Fruit fly (Drosophila melanogaster) whole organism, prepupa: ENCODE data around the gene CG3032.

Experiments
- Blimp-1 ChIP-seq: fragments of 200-800 bp; sonication (Bioruptor generic); optimal IDR thresholded peaks from 3 replicates; lab custom pipeline; 2017; ENCODE audit warnings: missing biosample characterization, missing genetic modification characterization, mild to moderate bottlenecking, moderate library complexity, missing genetic modification reagents
- CG10669 ChIP-seq: fragments of 200-800 bp; sonication (Bioruptor generic); optimal IDR thresholded peaks from 3 replicates; lab custom pipeline; 2018; ENCODE audit warnings: missing biosample characterization, mild to moderate bottlenecking, missing genetic modification characterization, moderate library complexity
- CG11294 ChIP-seq: fragments of 200-800 bp; sonication (Bioruptor generic); IDR thresholded peaks from 2 replicates; pipeline ENCODE4 v1.3.6; 2022; ENCODE audit warnings: missing biosample characterization, missing genetic modification characterization
- CG11762 ChIP-seq: fragments of 200-800 bp; sonication (Bioruptor generic); optimal IDR thresholded peaks from 3 replicates; lab custom pipeline; 2016; ENCODE audit warnings: missing biosample characterization, missing genetic modification characterization; ENCODE audit not compliant: insufficient read depth
- CG15336 ChIP-seq: fragments of 200-800 bp; sonication (Bioruptor generic); IDR thresholded peaks from 2 replicates; pipeline ENCODE4 v1.3.6; 2022; ENCODE audit warnings: missing biosample characterization, missing genetic modification characterization
- CG16779 ChIP-seq: fragments of 200-800 bp; sonication (Bioruptor generic); optimal IDR thresholded peaks from 3 replicates; lab custom pipeline; 2017; ENCODE audit warnings: missing biosample characterization, mild to moderate bottlenecking, missing genetic modification characterization
- CG31627 ChIP-seq: fragments of 200-800 bp; sonication (Bioruptor generic); optimal IDR thresholded peaks from 3 replicates; lab custom pipeline; 2016; ENCODE audit warnings: missing biosample characterization, missing genetic modification characterization
- CG34406 ChIP-seq: fragments of 200-800 bp; sonication (Bioruptor generic); optimal IDR thresholded peaks from 3 replicates; lab custom pipeline; 2016; ENCODE audit warnings: missing biosample characterization, missing genetic modification characterization
- CG3919 ChIP-seq: fragments of 200-800 bp; sonication (Bioruptor generic); optimal IDR thresholded peaks from 3 replicates; lab custom pipeline; 2016; ENCODE audit warnings: missing biosample characterization, missing genetic modification characterization
- CG4318 ChIP-seq: fragments of 200-800 bp; sonication (Bioruptor generic); optimal IDR thresholded peaks from 3 replicates; lab custom pipeline; 2017; ENCODE audit warnings: missing biosample characterization, mild to moderate bottlenecking, missing genetic modification characterization
- CG6854 ChIP-seq: fragments of 200-800 bp; sonication (Bioruptor generic); optimal IDR thresholded peaks from 2 replicates; lab custom pipeline; 2017; ENCODE audit warnings: missing biosample characterization, mild to moderate bottlenecking, missing genetic modification characterization
- CG7368 ChIP-seq: fragments of 200-800 bp; sonication (Bioruptor generic); optimal IDR thresholded peaks from 3 replicates; lab custom pipeline; 2016; ENCODE audit warnings: missing biosample characterization, missing genetic modification characterization
- CG8119 ChIP-seq: fragments of 200-800 bp; sonication (Bioruptor generic); IDR thresholded peaks from 3 replicates; pipeline ENCODE4 v1.3.6; 2022; ENCODE audit warnings: missing biosample characterization, missing genetic modification characterization
- CG8319 ChIP-seq: fragments of 200-800 bp; sonication (Bioruptor generic); optimal IDR thresholded peaks from 3 replicates; lab custom pipeline; 2016; ENCODE audit warnings: missing biosample characterization, missing genetic modification characterization
- CG8632 ChIP-seq: fragments of 200-800 bp; sonication (Bioruptor generic); optimal IDR thresholded peaks from 3 replicates; lab custom pipeline; 2016; ENCODE audit warnings: missing biosample characterization, missing genetic modification characterization
- CG9139 ChIP-seq: fragments of 200-800 bp; sonication (Bioruptor generic); optimal IDR thresholded peaks from 3 replicates; lab custom pipeline; 2017; ENCODE audit warnings: missing biosample characterization, mild to moderate bottlenecking, missing genetic modification characterization
- Eip75B ChIP-seq: fragments of 200-800 bp; sonication (Bioruptor generic); optimal IDR thresholded peaks from 3 replicates; lab custom pipeline; 2016; ENCODE audit warnings: missing biosample characterization, missing genetic modification characterization
- Eip78C ChIP-seq: fragments of 200-800 bp; sonication (Bioruptor generic); peaks from one replicate; lab custom pipeline; 2016; ENCODE audit warnings: missing biosample characterization, missing genetic modification characterization
- Eip93F ChIP-seq: fragments of 200-800 bp; sonication (Bioruptor generic); optimal IDR thresholded peaks from 2 replicates; lab custom pipeline; 2016; ENCODE audit warnings: missing biosample characterization, mild to moderate bottlenecking, missing genetic modification characterization
- Ets21C ChIP-seq: fragments of 200-800 bp; sonication (Bioruptor generic); optimal IDR thresholded peaks from 3 replicates; lab custom pipeline; 2016; ENCODE audit warnings: missing biosample characterization, missing genetic modification characterization
- Ets96B ChIP-seq: fragments of 200-800 bp; optimal IDR thresholded peaks from 2 replicates; lab custom pipeline; 2019; ENCODE audit warnings: missing biosample characterization, mild to moderate bottlenecking, missing genetic modification characterization, moderate library complexity
- Hr38 ChIP-seq: sonication (Bioruptor generic); optimal IDR thresholded peaks from 2 replicates; lab custom pipeline; 2016; ENCODE audit warnings: missing biosample characterization, missing genetic modification characterization
- Hr39 ChIP-seq: fragments of 200-800 bp; sonication (Bioruptor generic); optimal IDR thresholded peaks from 2 replicates; lab custom pipeline; 2016; ENCODE audit warnings: missing biosample characterization, missing genetic modification characterization
- Lpt ChIP-seq: fragments of 200-800 bp; sonication (Bioruptor generic); optimal IDR thresholded peaks from 3 replicates; lab custom pipeline; 2016; ENCODE audit warnings: missing biosample characterization, missing genetic modification characterization
- Met ChIP-seq: fragments of 200-800 bp; sonication (Bioruptor generic); optimal IDR thresholded peaks from 3 replicates; lab custom pipeline; 2016; ENCODE audit warnings: missing biosample characterization, missing genetic modification characterization
- OdsH ChIP-seq: fragments of 200-800 bp; sonication (Bioruptor generic); optimal IDR thresholded peaks from 3 replicates; lab custom pipeline; 2016; ENCODE audit warnings: missing biosample characterization, missing genetic modification characterization
- Sox15 ChIP-seq: fragments of 200-800 bp; sonication (Bioruptor generic); optimal IDR thresholded peaks from 3 replicates; lab custom pipeline; 2016; ENCODE audit warnings: missing biosample characterization, missing genetic modification characterization
- achi ChIP-seq: fragments of 200-800 bp; sonication (Bioruptor generic); optimal IDR thresholded peaks from 3 replicates; lab custom pipeline; 2016; ENCODE audit warnings: missing biosample characterization, missing genetic modification characterization
- acj6 ChIP-seq: fragments of 200-800 bp; sonication (Bioruptor generic); optimal IDR thresholded peaks from 3 replicates; lab custom pipeline; 2016; ENCODE audit warnings: missing biosample characterization, missing genetic modification characterization
- dac ChIP-seq: fragments of 200-800 bp; sonication (Bioruptor generic); optimal IDR thresholded peaks from 2 replicates; lab custom pipeline; 2017; ENCODE audit warnings: missing biosample characterization, mild to moderate bottlenecking, missing genetic modification characterization
- eg ChIP-seq: fragments of 200-800 bp; sonication (Bioruptor generic); IDR thresholded peaks from 3 replicates; pipeline ENCODE4 v1.3.6; 2022; ENCODE audit warnings: missing biosample characterization, missing genetic modification characterization
- esn ChIP-seq: fragments of 200-800 bp; sonication (Bioruptor generic); optimal IDR thresholded peaks from 2 replicates; lab custom pipeline; 2016; ENCODE audit warnings: missing biosample characterization, mild to moderate bottlenecking, missing genetic modification characterization, moderate library complexity
- fd59A ChIP-seq: fragments of 200-800 bp; sonication (Bioruptor generic); optimal IDR thresholded peaks from 2 replicates; lab custom pipeline; 2017; ENCODE audit warnings: missing biosample characterization, mild to moderate bottlenecking, missing genetic modification characterization, missing genetic modification reagents
- fd85E ChIP-seq: fragments of 200-800 bp; sonication (Bioruptor generic); optimal IDR thresholded peaks from 3 replicates; lab custom pipeline; 2016; ENCODE audit warnings: missing biosample characterization, missing genetic modification characterization
- lz ChIP-seq: fragments of 200-800 bp; sonication (Bioruptor generic); optimal IDR thresholded peaks from 3 replicates; lab custom pipeline; 2016; ENCODE audit warnings: missing biosample characterization, missing genetic modification characterization
- net ChIP-seq: fragments of 200-800 bp; sonication (Bioruptor generic); optimal IDR thresholded peaks from 3 replicates; lab custom pipeline; 2016; ENCODE audit warnings: missing biosample characterization, missing genetic modification characterization
- pdm3 ChIP-seq: fragments of 200-800 bp; sonication (Bioruptor generic); optimal IDR thresholded peaks from 3 replicates; lab custom pipeline; 2016; ENCODE audit warnings: missing biosample characterization, missing genetic modification characterization
- salr ChIP-seq, 2 experiments: fragments of 200-800 bp; sonication (Bioruptor generic); optimal IDR thresholded peaks; 3 replicates each; lab custom pipeline; 2016 to 2018; ENCODE audit warnings: missing biosample characterization in 2 of 2, missing genetic modification characterization in 2 of 2, mild to moderate bottlenecking in 1 of 2
- svp ChIP-seq: fragments of 200-800 bp; sonication (Bioruptor generic); peaks from one replicate; lab custom pipeline; 2016; ENCODE audit warnings: missing biosample characterization, missing genetic modification characterization
- topi ChIP-seq: fragments of 200-800 bp; sonication (Bioruptor generic); optimal IDR thresholded peaks from 3 replicates; lab custom pipeline; 2016; ENCODE audit warnings: missing biosample characterization, missing genetic modification characterization

Gene CG3032

dm6 chrX:6997653-6998491 lies 15.8 kb downstream of the CG3032 start (continued):
- TF ChIP-seq OdsH (GFP tag; lab: Kevin White, UChicago) (peak; percentile 90), CG3919 (peak; percentile 85), svp (GFP tag; lab: Kevin White, UChicago) (peak; percentile 93), fd59A (GFP tag; lab: Kevin White, UChicago) (peak; percentile 88), eg (GFP tag; lab: Robert Waterston, UW) (peak; percentile 77), CG8319 (GFP tag; lab: Kevin White, UChicago) (peak; percentile 73), topi (peak; percentile 91), CG8119 (peak; percentile 79), Met (GFP tag; lab: Kevin White, UChicago) (peak; percentile 88), net (GFP tag; lab: Kevin White, UChicago) (peak; percentile 86), acj6 (GFP tag; lab: Kevin White, UChicago) (peak; percentile 88)

- no peak for TF ChIP-seq Met (GFP tag; lab: Kevin White, UChicago)
- peak; percentile 1 for TF ChIP-seq Blimp-1 (GFP tag; lab: Kevin White, UChicago)
Observed at dm6 chrX:6996965-6997652, 16.6 kb downstream of the CG3032 start.

dm6 chrX:6996130-6996529 lies 17.6 kb downstream of the CG3032 start:
- TF ChIP-seq Met (GFP tag; lab: Kevin White, UChicago): peak; percentile 11
- TF ChIP-seq Eip78C (GFP tag; lab: Kevin White, UChicago): peak; percentile 54
- no peak for TF ChIP-seq fd85E (GFP tag; lab: Kevin White, UChicago)
- peak; percentile 6 for TF ChIP-seq Hr39 (GFP tag; lab: Kevin White, UChicago)

- no peak for TF ChIP-seq lz (GFP tag; lab: Kevin White, UChicago)
- TF ChIP-seq eg (GFP tag; lab: Robert Waterston, UW): no peak
- TF ChIP-seq CG11762: no peak
- no peak for TF ChIP-seq Eip93F (GFP tag; lab: Kevin White, UChicago)
- no peak for TF ChIP-seq CG8632
- no peak for TF ChIP-seq CG31627
- TF ChIP-seq Blimp-1 (GFP tag; lab: Kevin White, UChicago): peak; percentile 28
- TF ChIP-seq CG34406 (GFP tag; lab: Kevin White, UChicago): no peak
- no peak for TF ChIP-seq CG9139 (GFP tag; lab: Kevin White, UChicago)
- no peak for TF ChIP-seq CG16779
- no peak for TF ChIP-seq CG10669 (GFP tag; lab: Kevin White, UChicago)
- peak; percentile 40 for TF ChIP-seq svp (GFP tag; lab: Kevin White, UChicago)
- TF ChIP-seq Ets96B: no peak
- no peak for TF ChIP-seq esn (GFP tag; lab: Kevin White, UChicago)
- TF ChIP-seq dac: no peak
- peak; percentile 42 for TF ChIP-seq Eip78C (GFP tag; lab: Kevin White, UChicago)
Observed at dm6 chrX:6995258-6995657, 18.4 kb downstream of the CG3032 start.

- no peak for TF ChIP-seq CG7368 (GFP tag; lab: Kevin White, UChicago)
- TF ChIP-seq CG8119: no peak
- TF ChIP-seq Hr39 (GFP tag; lab: Kevin White, UChicago): no peak
- TF ChIP-seq Sox15 (GFP tag; lab: Kevin White, UChicago): no peak
- no peak for TF ChIP-seq CG11294 (GFP tag; lab: Robert Waterston, UW)
- no peak for TF ChIP-seq achi (GFP tag; lab: Kevin White, UChicago)
- TF ChIP-seq Lpt (GFP tag; lab: Kevin White, UChicago): no peak
- no peak for TF ChIP-seq Met (GFP tag; lab: Kevin White, UChicago)
- TF ChIP-seq Hr38 (GFP tag; lab: Kevin White, UChicago): no peak
- TF ChIP-seq Ets21C (GFP tag; lab: Kevin White, UChicago): no peak
- TF ChIP-seq CG8319 (GFP tag; lab: Kevin White, UChicago): no peak
- TF ChIP-seq CG6854: no peak
- peak in 1 of 2 experiments; percentile 28 for TF ChIP-seq salr (GFP tag; optimal IDR thresholded peaks at IDR 0.05; lab: Kevin White, UChicago)
- TF ChIP-seq CG9139 (GFP tag; lab: Kevin White, UChicago): peak; percentile 68
- no peak for TF ChIP-seq CG16779
- TF ChIP-seq Eip75B (GFP tag; lab: Kevin White, UChicago): no peak
- no peak for TF ChIP-seq CG4318
- TF ChIP-seq fd59A (GFP tag; lab: Kevin White, UChicago): no peak
- TF ChIP-seq eg (GFP tag; lab: Robert Waterston, UW): no peak
- TF ChIP-seq CG15336 (GFP tag; lab: Robert Waterston, UW): no peak
- TF ChIP-seq pdm3 (GFP tag; lab: Kevin White, UChicago): peak; percentile 19
Observed at dm6 chrX:6994473-6995179, 19.1 kb downstream of the CG3032 start.
